Fruit fly (Drosophila melanogaster): ENCODE measurements around the gene CG8010.

Gene CG8010

DNA sequence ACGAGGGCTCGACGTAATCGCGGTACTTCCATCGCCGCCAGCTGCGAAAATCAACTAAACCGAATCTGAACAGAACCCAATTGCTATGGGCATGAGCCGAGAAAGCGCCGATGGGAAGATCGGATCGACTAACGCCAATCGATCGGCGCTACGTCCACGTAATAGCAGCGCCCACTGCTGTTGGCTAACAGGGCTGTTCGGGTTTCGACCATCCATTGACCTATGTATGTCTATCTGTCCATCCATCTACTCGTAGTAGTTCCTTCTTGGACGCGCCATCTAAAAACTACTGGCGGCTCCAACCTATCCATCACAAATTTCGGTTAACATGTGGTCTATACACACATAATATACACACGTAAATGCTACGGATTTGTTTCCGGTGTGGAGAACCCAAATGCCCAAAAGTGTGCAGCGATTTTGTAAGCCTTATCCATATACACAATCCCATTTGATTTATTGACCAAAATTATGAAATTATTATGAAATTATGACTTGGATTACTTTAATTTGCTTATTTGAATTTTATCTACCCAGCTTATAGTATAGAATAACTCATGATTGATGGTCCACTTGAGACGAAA, 26.8 kb downstream of the CG8010 start, which contains the start of gene CG14196 (continued):
- TF ChIP-seq zf30C (GFP tag; optimal IDR thresholded peaks at IDR 0.05) (peak; percentile 33), CG14050 (GFP tag; IDR thresholded peaks at IDR 0.05) (no peak), HLH3B (GFP tag; IDR thresholded peaks at IDR 0.05) (no peak), lab (GFP tag; optimal IDR thresholded peaks at IDR 0.05) (peak; percentile 10), pita (GFP tag; optimal IDR thresholded peaks at IDR 0.05) (peak; percentile 10), Ets97D (GFP tag; optimal IDR thresholded peaks at IDR 0.05) (peak; percentile 33), CG10565 (GFP tag; optimal IDR thresholded peaks at IDR 0.05) (no peak), CG11398 (GFP tag; optimal IDR thresholded peaks at IDR 0.05) (no peak), CG10654 (GFP tag; optimal IDR thresholded peaks at IDR 0.05) (no peak), Mad (GFP tag; optimal IDR thresholded peaks at IDR 0.05) (no peak), E2f1 (GFP tag; IDR thresholded peaks at IDR 0.05) (no peak), jumu (GFP tag; optimal IDR thresholded peaks at IDR 0.05) (no peak), Six4 (GFP tag; optimal IDR thresholded peaks at IDR 0.05) (no peak), CG9876 (GFP tag; optimal IDR thresholded peaks at IDR 0.05) (no peak), schlank (tag; optimal IDR thresholded peaks at IDR 0.05) (no peak), Hand (GFP tag; optimal IDR thresholded peaks at IDR 0.05) (no peak), Nf-YB (GFP tag; optimal IDR thresholded peaks at IDR 0.05) (no peak), D (optimal IDR thresholded peaks at IDR 0.05) (no peak), D (GFP tag; optimal IDR thresholded peaks at IDR 0.05) (no peak), wdn (GFP tag; IDR thresholded peaks at IDR 0.05) (no peak), chif (GFP tag; optimal IDR thresholded peaks at IDR 0.05) (no peak), CG4360 (GFP tag; IDR thresholded peaks at IDR 0.05) (no peak), Pdp1 (GFP tag; optimal IDR thresholded peaks at IDR 0.05) (peak in 1 of 2 experiments; percentile 56), CG11504 (tag; optimal IDR thresholded peaks at IDR 0.05) (no peak), Jarid2 (GFP tag; optimal IDR thresholded peaks at IDR 0.05) (no peak), Dll (GFP tag; IDR thresholded peaks at IDR 0.05; ENCODE audit: partially characterized antibody) (no peak), CG2199 (GFP tag; IDR thresholded peaks at IDR 0.05) (0 out of 3 replicates have a peak, but pooled peaks have one; percentile 70), CG31388 (GFP tag; optimal IDR thresholded peaks at IDR 0.05) (no peak), E2f2 (GFP tag; IDR thresholded peaks at IDR 0.05) (0 out of 2 replicates have a peak, but pooled peaks have one; percentile 9), fu2 (GFP tag; optimal IDR thresholded peaks at IDR 0.05) (no peak), CG5180 (GFP tag; optimal IDR thresholded peaks at IDR 0.05) (no peak), Fer2 (tag; optimal IDR thresholded peaks at IDR 0.05) (no peak), pum (GFP tag; optimal IDR thresholded peaks at IDR 0.05) (no peak), Sox102F (GFP tag; optimal IDR thresholded peaks at IDR 0.05) (no peak), CG10431 (GFP tag; optimal IDR thresholded peaks at IDR 0.05) (no peak), CG7928 (GFP tag; optimal IDR thresholded peaks at IDR 0.05) (no peak), Xbp1 (GFP tag; optimal IDR thresholded peaks at IDR 0.05) (no peak), CG10462 (GFP tag; optimal IDR thresholded peaks at IDR 0.05) (no peak), CG17385 (GFP tag; optimal IDR thresholded peaks at IDR 0.05) (no peak), Opbp (GFP tag; IDR thresholded peaks at IDR 0.05; ENCODE audit: partially characterized antibody) (no peak), CG11247 (GFP tag; IDR thresholded peaks at IDR 0.05) (no peak), yki (optimal IDR thresholded peaks at IDR 0.05) (no peak), CG12236 (GFP tag; optimal IDR thresholded peaks at IDR 0.05) (no peak), CTCF (GFP tag; optimal IDR thresholded peaks at IDR 0.05) (peak; percentile 58), CkIIα-i1 (GFP tag; IDR thresholded peaks at IDR 0.05) (no peak), CG4707 (GFP tag; optimal IDR thresholded peaks at IDR 0.05) (no peak), CG3281 (GFP tag; optimal IDR thresholded peaks at IDR 0.05) (peak; percentile 6), CG12942 (GFP tag; optimal IDR thresholded peaks at IDR 0.05) (no peak), D19B (GFP tag; optimal IDR thresholded peaks at IDR 0.05) (peak; percentile 37), vvl (GFP tag; IDR thresholded peaks at IDR 0.05) (no peak), sug (tag; optimal IDR thresholded peaks at IDR 0.05) (peak; percentile 4), bab2 (GFP tag; optimal IDR thresholded peaks at IDR 0.05) (no peak)
